4 fruit fly cellular contexts compared by ENCODE assay signal in the genomic region with DNA sequence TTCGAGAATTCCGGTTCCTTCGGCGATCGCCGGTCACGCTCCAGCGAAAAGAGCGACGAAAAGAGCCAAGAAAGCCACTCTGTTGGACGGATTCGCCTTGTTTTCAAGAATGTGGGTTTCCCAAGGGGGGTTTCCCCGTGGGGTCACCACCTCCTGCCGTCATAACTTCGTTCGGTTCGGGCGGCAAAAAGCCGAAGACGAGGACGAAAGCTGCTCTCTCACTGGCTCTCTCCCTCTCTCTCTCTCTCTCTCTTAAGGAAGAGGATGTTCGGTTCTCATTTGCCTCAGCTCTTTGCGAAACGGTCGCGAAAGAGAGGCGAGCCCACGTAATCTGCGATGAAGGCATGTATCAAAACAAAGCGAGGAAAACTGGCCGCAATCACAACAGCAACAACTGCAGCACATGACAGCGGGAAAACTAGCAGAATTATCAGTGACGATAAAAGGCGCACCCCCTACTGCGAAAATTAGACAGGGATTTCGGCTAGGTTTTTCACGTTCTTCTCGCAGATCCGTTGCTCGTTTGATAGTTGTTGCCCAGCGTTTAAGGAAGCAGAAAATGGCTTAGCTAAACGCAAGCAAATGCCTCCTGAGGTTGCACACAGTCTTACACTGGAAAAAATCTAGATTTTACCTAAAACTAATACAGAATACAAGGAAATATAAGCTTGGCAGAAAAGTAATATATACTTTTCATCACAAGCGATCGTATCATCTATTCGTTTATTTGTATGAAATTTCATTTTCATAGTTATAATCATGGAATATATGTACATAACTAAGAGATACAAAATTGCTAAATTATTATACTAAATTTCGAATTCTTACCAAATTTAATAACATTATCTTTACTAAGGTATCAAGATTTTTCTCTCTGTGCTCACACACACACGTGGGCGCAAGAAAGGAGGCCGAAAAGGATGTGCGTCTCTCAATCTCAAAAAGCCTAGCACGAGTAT.
TF ChIP-seq lines count a peak whose summit lies in the region.

Gene dan, plus strand, starts transcription at position 900 of the 959 bp plus-strand sequence.

- no peak for TF ChIP-seq CTCF in whole organism, embryonic (GFP tag; optimal IDR thresholded peaks at IDR 0.05; lab: Kevin White, UChicago)

TF ChIP-seq in whole organism, embryonic, 481 proteins besides CTCF, POLR2A, EP300 and RAD21 (continues in another document):
- TF ChIP-seq wor (GFP tag; IDR thresholded peaks at IDR 0.05; lab: Robert Waterston, UW) (no peak), CG12391 (tag; optimal IDR thresholded peaks at IDR 0.05; lab: Kevin White, UChicago) (peak; percentile 60), CG9727 (GFP tag; optimal IDR thresholded peaks at IDR 0.05; lab: Kevin White, UChicago) (peak; percentile 82), gce (GFP tag; IDR thresholded peaks at IDR 0.05; lab: Robert Waterston, UW) (no peak), CG10267 (tag; optimal IDR thresholded peaks at IDR 0.05; lab: Kevin White, UChicago) (peak; percentile 54), Fer3 (tag; optimal IDR thresholded peaks at IDR 0.05; lab: Kevin White, UChicago) (peak; percentile 23), Ets65A (GFP tag; lab: Kevin White, UChicago) (peak; percentile 86), emc (GFP tag; optimal IDR thresholded peaks at IDR 0.05; lab: Kevin White, UChicago) (no peak), CG13287 (GFP tag; IDR thresholded peaks at IDR 0.05; lab: Robert Waterston, UW; ENCODE audit: partially characterized antibody) (no peak), bigmax (GFP tag; optimal IDR thresholded peaks at IDR 0.05; lab: Kevin White, UChicago) (no peak), sens (GFP tag; lab: Kevin White, UChicago) (peak; percentile 83), Tbp (GFP tag; optimal IDR thresholded peaks at IDR 0.05; lab: Kevin White, UChicago) (no peak), Hsf (GFP tag; optimal IDR thresholded peaks at IDR 0.05; lab: Kevin White, UChicago) (no peak), CG12071 (GFP tag; optimal IDR thresholded peaks at IDR 0.05; lab: Kevin White, UChicago) (no peak), CG7357 (GFP tag; IDR thresholded peaks at IDR 0.05; lab: Robert Waterston, UW) (no peak), Opbp (GFP tag; IDR thresholded peaks at IDR 0.05; lab: Robert Waterston, UW; ENCODE audit: partially characterized antibody) (no peak), prd (optimal IDR thresholded peaks at IDR 0.05; lab: Kevin White, UChicago) (no peak), prd (GFP tag; IDR thresholded peaks at IDR 0.05; lab: Robert Waterston, UW) (peak; percentile 83), dmrt11E (tag; optimal IDR thresholded peaks at IDR 0.05; lab: Kevin White, UChicago) (peak; percentile 75), Chrac-16 (GFP tag; optimal IDR thresholded peaks at IDR 0.05; lab: Kevin White, UChicago) (peak; percentile 14)

TF ChIP-seq in whole organism, prepupa, 60 proteins besides CTCF, POLR2A, EP300 and RAD21 (continues in another document):
- peak; percentile 8 for TF ChIP-seq spab (GFP tag; optimal IDR thresholded peaks at IDR 0.05; lab: Kevin White, UChicago)
- peak; percentile 39 for TF ChIP-seq CG10669 (GFP tag; optimal IDR thresholded peaks at IDR 0.05; lab: Kevin White, UChicago)
- TF ChIP-seq Hr4 (GFP tag; optimal IDR thresholded peaks at IDR 0.05; lab: Kevin White, UChicago) = no peak
- peak; percentile 47 for TF ChIP-seq dsx (GFP tag; optimal IDR thresholded peaks at IDR 0.05; lab: Kevin White, UChicago; ENCODE audit: poor library complexity, severe bottlenecking)
- peak; percentile 23 for TF ChIP-seq fd59A (GFP tag; optimal IDR thresholded peaks at IDR 0.05; lab: Kevin White, UChicago)
- TF ChIP-seq svp (GFP tag; lab: Kevin White, UChicago) = peak; percentile 86
- TF ChIP-seq CG3919 (GFP tag; optimal IDR thresholded peaks at IDR 0.05; lab: Kevin White, UChicago) = no peak
- no peak for TF ChIP-seq CG6808 (GFP tag; optimal IDR thresholded peaks at IDR 0.05; lab: Kevin White, UChicago)
- TF ChIP-seq CG10631 (GFP tag; optimal IDR thresholded peaks at IDR 0.05; lab: Kevin White, UChicago) = peak; percentile 63
- no peak for TF ChIP-seq dac (GFP tag; optimal IDR thresholded peaks at IDR 0.05; lab: Kevin White, UChicago)
- no peak for TF ChIP-seq lz (GFP tag; optimal IDR thresholded peaks at IDR 0.05; lab: Kevin White, UChicago)
- no peak for TF ChIP-seq Lpt (GFP tag; optimal IDR thresholded peaks at IDR 0.05; lab: Kevin White, UChicago)
- no peak for TF ChIP-seq eg (GFP tag; IDR thresholded peaks at IDR 0.05; lab: Robert Waterston, UW)
- peak; percentile 31 for TF ChIP-seq OdsH (GFP tag; optimal IDR thresholded peaks at IDR 0.05; lab: Kevin White, UChicago)
- no peak for TF ChIP-seq Sox14 (GFP tag; optimal IDR thresholded peaks at IDR 0.05; lab: Kevin White, UChicago)
- peak; percentile 57 for TF ChIP-seq CG8319 (GFP tag; optimal IDR thresholded peaks at IDR 0.05; lab: Kevin White, UChicago)
- no peak for TF ChIP-seq net (GFP tag; optimal IDR thresholded peaks at IDR 0.05; lab: Kevin White, UChicago)
- peak; percentile 63 for TF ChIP-seq Eip78C (GFP tag; lab: Kevin White, UChicago)
- TF ChIP-seq acj6 (GFP tag; optimal IDR thresholded peaks at IDR 0.05; lab: Kevin White, UChicago) = peak; percentile 41
- peak; percentile 38 for TF ChIP-seq CG1621 (tag; optimal IDR thresholded peaks at IDR 0.05; lab: Kevin White, UChicago)
- TF ChIP-seq CG16779 (tag; optimal IDR thresholded peaks at IDR 0.05; lab: Kevin White, UChicago) = no peak

TF ChIP-seq in whole organism, pupa, 21 proteins besides CTCF, POLR2A, EP300 and RAD21:
- TF ChIP-seq CG15710 (tag; optimal IDR thresholded peaks at IDR 0.05; lab: Kevin White, UChicago) (peak; percentile 68), EcR (GFP tag; optimal IDR thresholded peaks at IDR 0.05; lab: Kevin White, UChicago) (peak; percentile 38), CG8159 (tag; optimal IDR thresholded peaks at IDR 0.05; lab: Kevin White, UChicago) (peak; percentile 71), CG9948 (tag; optimal IDR thresholded peaks at IDR 0.05; lab: Kevin White, UChicago) (peak; percentile 61), CG14655 (GFP tag; optimal IDR thresholded peaks at IDR 0.05; lab: Kevin White, UChicago) (peak; percentile 16), rn (GFP tag; IDR thresholded peaks at IDR 0.05; lab: Robert Waterston, UW) (no peak), Pif1B (GFP tag; optimal IDR thresholded peaks at IDR 0.05; lab: Kevin White, UChicago) (no peak), fd96Ca (GFP tag; IDR thresholded peaks at IDR 0.05; lab: Robert Waterston, UW) (0 out of 3 replicates have a peak, but pooled peaks have one; percentile 17), CG10348 (GFP tag; IDR thresholded peaks at IDR 0.05; lab: Robert Waterston, UW) (no peak), CG17806 (tag; optimal IDR thresholded peaks at IDR 0.05; lab: Kevin White, UChicago) (peak; percentile 51), CG12605 (GFP tag; IDR thresholded peaks at IDR 0.05; lab: Robert Waterston, UW) (peak; percentile 24; the same call in 1 of the 2 replicates), CG34367 (tag; optimal IDR thresholded peaks at IDR 0.05; lab: Kevin White, UChicago) (peak; percentile 39), CG13204 (GFP tag; optimal IDR thresholded peaks at IDR 0.05; lab: Kevin White, UChicago) (peak; percentile 53)
TF ChIP-seq in whole organism, pupa: peak in this region for 10.

TF ChIP-seq in whole organism, wandering third instar larva, 38 proteins besides CTCF, POLR2A, EP300 and RAD21 (continues in another document):
- TF ChIP-seq psq (GFP tag; optimal IDR thresholded peaks at IDR 0.05; lab: Kevin White, UChicago) = peak; percentile 53
- TF ChIP-seq OdsH (GFP tag; optimal IDR thresholded peaks at IDR 0.05; lab: Kevin White, UChicago) = peak; percentile 30
- TF ChIP-seq Dif (GFP tag; optimal IDR thresholded peaks at IDR 0.05; lab: Kevin White, UChicago; ENCODE audit: partially characterized antibody) = peak; percentile 92
- no peak for TF ChIP-seq dsf (GFP tag; optimal IDR thresholded peaks at IDR 0.05; lab: Kevin White, UChicago; ENCODE audit: borderline replicate concordance)
- no peak for TF ChIP-seq dmrt93B (GFP tag; optimal IDR thresholded peaks at IDR 0.05; lab: Kevin White, UChicago)
- no peak for TF ChIP-seq usp (GFP tag; optimal IDR thresholded peaks at IDR 0.05; lab: Kevin White, UChicago)
- peak; percentile 43 for TF ChIP-seq h (GFP tag; optimal IDR thresholded peaks at IDR 0.05; lab: Kevin White, UChicago)
- no peak for TF ChIP-seq GATAd (GFP tag; optimal IDR thresholded peaks at IDR 0.05; lab: Kevin White, UChicago)
- no peak for TF ChIP-seq Abd-B (GFP tag; optimal IDR thresholded peaks at IDR 0.05; lab: Kevin White, UChicago)
- no peak for TF ChIP-seq ey (GFP tag; optimal IDR thresholded peaks at IDR 0.05; lab: Kevin White, UChicago)
- TF ChIP-seq CG9705 (GFP tag; optimal IDR thresholded peaks at IDR 0.05; lab: Kevin White, UChicago) = no peak
- no peak for TF ChIP-seq Mio (GFP tag; optimal IDR thresholded peaks at IDR 0.05; lab: Kevin White, UChicago)
- TF ChIP-seq Sp1 (GFP tag; optimal IDR thresholded peaks at IDR 0.05; lab: Kevin White, UChicago) = peak; percentile 63
- no peak for TF ChIP-seq Jra (GFP tag; optimal IDR thresholded peaks at IDR 0.05; lab: Kevin White, UChicago)
- TF ChIP-seq foxo (GFP tag; optimal IDR thresholded peaks at IDR 0.05; lab: Kevin White, UChicago) = peak in 1 of 2 experiments; percentile 71
- no peak for TF ChIP-seq N (GFP tag; optimal IDR thresholded peaks at IDR 0.05; lab: Kevin White, UChicago)
- TF ChIP-seq woc (GFP tag; optimal IDR thresholded peaks at IDR 0.05; lab: Kevin White, UChicago) = no peak
- TF ChIP-seq sage (GFP tag; optimal IDR thresholded peaks at IDR 0.05; lab: Kevin White, UChicago) = no peak
- no peak for TF ChIP-seq pan (optimal IDR thresholded peaks at IDR 0.05; lab: Kevin White, UChicago)
- peak; percentile 7 for TF ChIP-seq Hnf4 (GFP tag; optimal IDR thresholded peaks at IDR 0.05; lab: Kevin White, UChicago)
- no peak for TF ChIP-seq lola (GFP tag; optimal IDR thresholded peaks at IDR 0.05; lab: Kevin White, UChicago)
- TF ChIP-seq CrebA (GFP tag; optimal IDR thresholded peaks at IDR 0.05; lab: Kevin White, UChicago; ENCODE audit: borderline replicate concordance) = no peak
- no peak for TF ChIP-seq tai (GFP tag; optimal IDR thresholded peaks at IDR 0.05; lab: Kevin White, UChicago)
- TF ChIP-seq br (GFP tag; optimal IDR thresholded peaks at IDR 0.05; lab: Kevin White, UChicago) = no peak
- TF ChIP-seq brk (GFP tag; optimal IDR thresholded peaks at IDR 0.05; lab: Kevin White, UChicago) = no peak
- no peak for TF ChIP-seq sv (GFP tag; optimal IDR thresholded peaks at IDR 0.05; lab: Kevin White, UChicago)
- TF ChIP-seq HLH106 (tag; optimal IDR thresholded peaks at IDR 0.05; lab: Kevin White, UChicago) = peak; percentile 43
- TF ChIP-seq CG32264 (GFP tag; optimal IDR thresholded peaks at IDR 0.05; lab: Kevin White, UChicago) = no peak
- TF ChIP-seq jim (GFP tag; optimal IDR thresholded peaks at IDR 0.05; lab: Kevin White, UChicago) = no peak
- TF ChIP-seq Rel (GFP tag; optimal IDR thresholded peaks at IDR 0.05; lab: Kevin White, UChicago) = no peak
- TF ChIP-seq Rel (tag; optimal IDR thresholded peaks at IDR 0.05; lab: Kevin White, UChicago) = peak; percentile 82
- no peak for TF ChIP-seq Hr78 (GFP tag; optimal IDR thresholded peaks at IDR 0.05; lab: Kevin White, UChicago)
- peak; percentile 36 for TF ChIP-seq rgr (GFP tag; optimal IDR thresholded peaks at IDR 0.05; lab: Kevin White, UChicago)

Comparison
In these comparisons a context has a peak if more than half of its experiments do, and no peak if none do; other contexts are left out.
1. Of the 7 proteins assayed by ChIP-seq in both whole organism, embryonic and whole organism, prepupa: peak only in whole organism, embryonic: Blimp-1; only in whole organism, prepupa: none; in both: Sox102F; in neither: 5.